Worm (Caenorhabditis elegans): ENCODE data around the gene pitr-6.

DNA sequence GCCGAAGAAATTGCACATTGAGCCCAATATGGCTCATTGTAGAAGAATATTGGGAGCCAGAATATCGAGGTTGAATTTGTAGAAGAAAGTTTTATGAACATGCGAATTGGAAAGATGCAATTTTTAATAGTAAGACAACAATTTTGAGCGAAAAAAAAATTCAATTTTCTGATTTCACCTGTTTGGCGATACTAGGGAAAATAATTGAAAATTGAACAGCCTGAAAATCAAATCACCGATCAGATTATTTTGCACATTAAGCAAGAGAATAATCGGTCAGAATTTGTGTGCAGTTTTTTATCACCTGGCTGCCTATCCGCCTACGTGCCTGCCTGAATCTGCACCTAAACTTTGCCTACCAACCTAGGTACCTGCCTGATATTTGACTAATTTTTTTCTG is 24.6 kb upstream of the pitr-6 start, which contains the start of gene sre-26:
- TF ChIP-seq unc-62 (GFP tag; optimal IDR thresholded peaks at IDR 0.05) (no peak), nhr-28 (tag; optimal IDR thresholded peaks at IDR 0.05) (no peak), lin-39 (tag; optimal IDR thresholded peaks at IDR 0.05) (no peak)
